Worm (Caenorhabditis elegans) whole organism, young adult: ENCODE data around the gene fbxc-43.

Experiments used
- B0336.3 ChIP-seq: fragments of 200-800 bp; sonication (Bioruptor generic); IDR thresholded peaks from 2 replicates; pipeline ENCODE4 v1.3.6; 2022; ENCODE audit warnings: missing genetic modification characterization, missing compliant biosample characterization
- C06A6.2 ChIP-seq: fragments of 200-800 bp; sonication (Bioruptor generic); conservative IDR thresholded peaks from 2 replicates; pipeline ENCODE4 v1.3.6; 2022; ENCODE audit warnings: missing genetic modification characterization, missing compliant biosample characterization
- F10E7.11 ChIP-seq: sonication (generic microtip); optimal IDR thresholded peaks from 2 replicates; lab custom pipeline; 2017; ENCODE audit warnings: mild to moderate bottlenecking, missing genetic modification characterization, moderate library complexity, missing compliant biosample characterization
- F22D6.2 ChIP-seq: sonication (generic microtip); optimal IDR thresholded peaks from 2 replicates; lab custom pipeline; 2016; ENCODE audit warnings: mild to moderate bottlenecking, missing genetic modification characterization, missing compliant biosample characterization
- F33H1.4 ChIP-seq: fragments of 200-800 bp; sonication (Bioruptor generic); IDR thresholded peaks from 2 replicates; pipeline ENCODE4 v1.3.6; 2022; ENCODE audit warnings: missing genetic modification reagents, missing genetic modification characterization, missing compliant biosample characterization
- F49E8.2 ChIP-seq: sonication (generic microtip); optimal IDR thresholded peaks from 3 replicates; lab custom pipeline; 2017; ENCODE audit warnings: missing genetic modification characterization, mild to moderate bottlenecking, missing compliant biosample characterization, antibody characterized with exemption, moderate library complexity; ENCODE audit not compliant: insufficient read depth
- F52B5.7 ChIP-seq: sonication (generic microtip); optimal IDR thresholded peaks from 2 replicates; lab custom pipeline; 2016; ENCODE audit warnings: mild to moderate bottlenecking, missing genetic modification characterization, missing compliant biosample characterization
- F57A8.1 ChIP-seq: fragments of 200-800 bp; sonication (Bioruptor generic); optimal IDR thresholded peaks from 2 replicates; lab custom pipeline; 2018; ENCODE audit warnings: mild to moderate bottlenecking, missing genetic modification characterization, moderate library complexity, missing compliant biosample characterization
- K11D2.4 ChIP-seq: fragments of 200-800 bp; sonication (Bioruptor generic); IDR thresholded peaks from 2 replicates; pipeline ENCODE4 v1.3.6; 2022; ENCODE audit warnings: missing genetic modification reagents, missing genetic modification characterization, missing compliant biosample characterization
- T07F8.4 ChIP-seq: sonication (generic microtip); optimal IDR thresholded peaks from 2 replicates; lab custom pipeline; 2016; ENCODE audit warnings: mild to moderate bottlenecking, missing genetic modification characterization, moderate library complexity, missing compliant biosample characterization
- Y53G8AR.9 ChIP-seq: fragments of 200-800 bp; sonication (Bioruptor generic); conservative IDR thresholded peaks from 2 replicates; pipeline ENCODE4 v1.3.6; 2022; ENCODE audit warnings: missing genetic modification reagents, missing genetic modification characterization, missing compliant biosample characterization
- Y95B8A.8 ChIP-seq: fragments of 200-800 bp; sonication (Bioruptor generic); IDR thresholded peaks from 2 replicates; pipeline ENCODE4 v1.3.6; 2022; ENCODE audit warnings: missing genetic modification reagents, missing genetic modification characterization, missing compliant biosample characterization
- atf-7 ChIP-seq: sonication (generic microtip); optimal IDR thresholded peaks from 2 replicates; lab custom pipeline; 2017; ENCODE audit warnings: mild to moderate bottlenecking, missing genetic modification characterization, missing compliant biosample characterization
- bed-1 ChIP-seq: fragments of 200-800 bp; sonication (Bioruptor generic); IDR thresholded peaks from 2 replicates; pipeline ENCODE4 v1.3.6; 2022; ENCODE audit warnings: missing genetic modification reagents, missing genetic modification characterization, missing compliant biosample characterization
- cebp-1 ChIP-seq, 2 experiments: fragments of 200-800 bp in 1 of 2; sonication (Bioruptor generic) in 1 of 2; sonication (generic microtip) in 1 of 2; IDR thresholded peaks in 1 of 2; optimal IDR thresholded peaks in 1 of 2; 2 replicates each; pipeline versions ENCODE4 v1.3.6 to Lab custom; 2017 to 2022; ENCODE audit warnings: missing compliant biosample characterization in 2 of 2, missing genetic modification characterization in 2 of 2, mild to moderate bottlenecking in 1 of 2, missing genetic modification reagents in 1 of 2, moderate library complexity in 1 of 2
- cebp-2 ChIP-seq: fragments of 200-800 bp; sonication (Bioruptor generic); IDR thresholded peaks from 2 replicates; pipeline ENCODE4 v1.3.6; 2022; ENCODE audit warnings: missing genetic modification characterization, missing compliant biosample characterization
- ceh-27 ChIP-seq: fragments of 200-800 bp; sonication (Bioruptor generic); optimal IDR thresholded peaks from 2 replicates; lab custom pipeline; 2018; ENCODE audit warnings: mild to moderate bottlenecking, missing genetic modification characterization, moderate library complexity, missing compliant biosample characterization
- ceh-58 ChIP-seq: fragments of 200-800 bp; sonication (Bioruptor generic); IDR thresholded peaks from 2 replicates; pipeline ENCODE4 v1.3.6; 2022; ENCODE audit warnings: missing genetic modification characterization, missing compliant biosample characterization
- ceh-79 ChIP-seq: sonication (generic microtip); optimal IDR thresholded peaks from 2 replicates; lab custom pipeline; 2017; ENCODE audit warnings: mild to moderate bottlenecking, missing genetic modification characterization, missing compliant biosample characterization
- ceh-91 ChIP-seq: fragments of 200-800 bp; sonication (Bioruptor generic); IDR thresholded peaks from 2 replicates; pipeline ENCODE4 v1.3.6; 2022; ENCODE audit warnings: missing genetic modification reagents, missing genetic modification characterization, missing compliant biosample characterization
- dpff-1 ChIP-seq: sonication (generic microtip); optimal IDR thresholded peaks from 2 replicates; lab custom pipeline; 2017; ENCODE audit warnings: mild to moderate bottlenecking, missing genetic modification characterization, missing compliant biosample characterization
- efl-1 ChIP-seq: fragments of 150-350 bp; optimal IDR thresholded peaks from 2 replicates; lab custom pipeline; 2014; ENCODE audit warnings: missing biosample characterization, missing genetic modification reagents, missing genetic modification characterization
- egl-44 ChIP-seq: fragments of 200-800 bp; sonication (Bioruptor generic); IDR thresholded peaks from 2 replicates; pipeline ENCODE4 v1.3.6; 2022; ENCODE audit warnings: missing genetic modification reagents, missing genetic modification characterization, missing compliant biosample characterization
- ekl-4 ChIP-seq: fragments of 200-800 bp; sonication (Bioruptor generic); IDR thresholded peaks from 2 replicates; pipeline ENCODE4 v1.3.6; 2022; ENCODE audit warnings: missing genetic modification reagents, missing genetic modification characterization, missing compliant biosample characterization
- him-1 ChIP-seq: sonication (generic microtip); optimal IDR thresholded peaks from 2 replicates; lab custom pipeline; 2016; ENCODE audit warnings: missing genotype, missing genetic modification reagents, missing genetic modification characterization, missing compliant biosample characterization
- hmg-1.2 ChIP-seq: fragments of 200-800 bp; sonication (Bioruptor generic); IDR thresholded peaks from 2 replicates; pipeline ENCODE4 v1.3.6; 2022; ENCODE audit warnings: missing genetic modification reagents, missing genetic modification characterization, missing compliant biosample characterization
- lin-35 ChIP-seq, 3 experiments: fragments of 150-350 bp in 2 of 3; sonication (generic microtip) in 1 of 3; optimal IDR thresholded peaks; 2 replicates each; lab custom pipeline; 2014 to 2018; ENCODE audit warnings: missing biosample characterization in 3 of 3, missing genetic modification characterization in 3 of 3, missing genetic modification reagents in 3 of 3
- lin-54 ChIP-seq: fragments of 200-800 bp; sonication (Bioruptor generic); optimal IDR thresholded peaks from 2 replicates; lab custom pipeline; 2018; ENCODE audit warnings: mild to moderate bottlenecking, missing genetic modification characterization, missing compliant biosample characterization
- lsl-1 ChIP-seq: fragments of 200-800 bp; sonication (Bioruptor generic); optimal IDR thresholded peaks from 2 replicates; lab custom pipeline; 2018; ENCODE audit warnings: mild to moderate bottlenecking, missing genetic modification characterization, moderate library complexity, missing compliant biosample characterization
- madf-10 ChIP-seq: sonication (generic microtip); optimal IDR thresholded peaks from 2 replicates; lab custom pipeline; 2016; ENCODE audit warnings: mild to moderate bottlenecking, missing genetic modification characterization, missing compliant biosample characterization
- mes-4 ChIP-seq: sonication (generic microtip); optimal IDR thresholded peaks from 2 replicates; lab custom pipeline; 2016; ENCODE audit warnings: missing genotype, missing genetic modification characterization, missing compliant biosample characterization
- mxl-1 ChIP-seq: sonication (generic microtip); optimal IDR thresholded peaks from 2 replicates; lab custom pipeline; 2016; ENCODE audit warnings: missing genetic modification characterization, missing compliant biosample characterization
- nfyb-1 ChIP-seq: fragments of 200-800 bp; sonication (Bioruptor generic); IDR thresholded peaks from 2 replicates; pipeline ENCODE4 v1.3.6; 2022; ENCODE audit warnings: missing genetic modification reagents, missing genetic modification characterization, missing compliant biosample characterization
- nhr-179 ChIP-seq: sonication (generic microtip); optimal IDR thresholded peaks from 2 replicates; lab custom pipeline; 2016; ENCODE audit warnings: mild to moderate bottlenecking, missing genetic modification characterization, missing compliant biosample characterization
- nhr-80 ChIP-seq: sonication (generic microtip); optimal IDR thresholded peaks from 2 replicates; lab custom pipeline; 2016; ENCODE audit warnings: missing genetic modification characterization, missing compliant biosample characterization
- pha-4 ChIP-seq: fragments of 150-350 bp; sonication (generic microtip); optimal IDR thresholded peaks from 2 replicates; lab custom pipeline; 2014; ENCODE audit warnings: missing biosample characterization, missing genetic modification reagents, missing genetic modification characterization
- rcor-1 ChIP-seq: fragments of 200-800 bp; sonication (Bioruptor generic); IDR thresholded peaks from 2 replicates; pipeline ENCODE4 v1.3.6; 2022; ENCODE audit warnings: missing genetic modification reagents, missing genetic modification characterization, missing compliant biosample characterization
- rec-8 ChIP-seq, 2 experiments: sonication (generic microtip); optimal IDR thresholded peaks; 2 replicates each; lab custom pipeline; 2016; ENCODE audit warnings: mild to moderate bottlenecking in 2 of 2, missing genetic modification characterization in 2 of 2, missing genetic modification reagents in 2 of 2, missing genotype in 2 of 2, missing biosample characterization in 1 of 2, missing compliant biosample characterization in 1 of 2, moderate library complexity in 1 of 2
- rpc-1 ChIP-seq, 2 experiments: fragments of 150-350 bp in 1 of 2; sonication (generic microtip) in 1 of 2; optimal IDR thresholded peaks; 2 replicates each; lab custom pipeline; 2014 to 2018; ENCODE audit warnings: missing biosample characterization in 1 of 2, missing genetic modification characterization in 1 of 2, missing genetic modification reagents in 1 of 2, missing genotype in 1 of 2
- snpc-1.3 ChIP-seq: sonication (generic microtip); optimal IDR thresholded peaks from 2 replicates; lab custom pipeline; 2017; ENCODE audit warnings: missing genetic modification characterization, mild to moderate bottlenecking, missing compliant biosample characterization, antibody characterized with exemption, moderate library complexity, missing genotype, missing genetic modification reagents; ENCODE audit not compliant: insufficient read depth
- snpc-3.4 ChIP-seq: sonication (generic microtip); optimal IDR thresholded peaks from 2 replicates; lab custom pipeline; 2017; ENCODE audit warnings: missing genetic modification characterization, mild to moderate bottlenecking, missing compliant biosample characterization, antibody characterized with exemption, moderate library complexity, missing genotype, missing genetic modification reagents
- sptf-2 ChIP-seq: fragments of 200-800 bp; sonication (Bioruptor generic); optimal IDR thresholded peaks from 2 replicates; lab custom pipeline; 2018; ENCODE audit warnings: mild to moderate bottlenecking, missing genetic modification characterization, missing compliant biosample characterization
- tbp1 ChIP-seq: fragments of 200-800 bp; sonication (Bioruptor generic); optimal IDR thresholded peaks from 2 replicates; lab custom pipeline; 2018; ENCODE audit warnings: mild to moderate bottlenecking, missing genetic modification characterization, missing compliant biosample characterization
- tbx-9 ChIP-seq: sonication (generic microtip); optimal IDR thresholded peaks from 2 replicates; lab custom pipeline; 2016; ENCODE audit warnings: borderline replicate concordance, missing genetic modification characterization, inconsistent platforms, missing compliant biosample characterization
- zfh-2 ChIP-seq: fragments of 200-800 bp; sonication (Bioruptor generic); conservative IDR thresholded peaks from 2 replicates; pipeline ENCODE4 v1.3.6; 2022; ENCODE audit warnings: missing genetic modification reagents, missing genetic modification characterization, missing compliant biosample characterization
- ztf-25 ChIP-seq: fragments of 200-800 bp; sonication (Bioruptor generic); IDR thresholded peaks from 2 replicates; pipeline ENCODE4 v1.3.6; 2022; ENCODE audit warnings: missing genetic modification reagents, missing genetic modification characterization, missing compliant biosample characterization
- ztf-28 ChIP-seq: fragments of 200-800 bp; sonication (Bioruptor generic); IDR thresholded peaks from 2 replicates; pipeline ENCODE4 v1.3.6; 2022; ENCODE audit warnings: missing genetic modification reagents, missing genetic modification characterization, missing compliant biosample characterization

fbxc-43 gene

DNA sequence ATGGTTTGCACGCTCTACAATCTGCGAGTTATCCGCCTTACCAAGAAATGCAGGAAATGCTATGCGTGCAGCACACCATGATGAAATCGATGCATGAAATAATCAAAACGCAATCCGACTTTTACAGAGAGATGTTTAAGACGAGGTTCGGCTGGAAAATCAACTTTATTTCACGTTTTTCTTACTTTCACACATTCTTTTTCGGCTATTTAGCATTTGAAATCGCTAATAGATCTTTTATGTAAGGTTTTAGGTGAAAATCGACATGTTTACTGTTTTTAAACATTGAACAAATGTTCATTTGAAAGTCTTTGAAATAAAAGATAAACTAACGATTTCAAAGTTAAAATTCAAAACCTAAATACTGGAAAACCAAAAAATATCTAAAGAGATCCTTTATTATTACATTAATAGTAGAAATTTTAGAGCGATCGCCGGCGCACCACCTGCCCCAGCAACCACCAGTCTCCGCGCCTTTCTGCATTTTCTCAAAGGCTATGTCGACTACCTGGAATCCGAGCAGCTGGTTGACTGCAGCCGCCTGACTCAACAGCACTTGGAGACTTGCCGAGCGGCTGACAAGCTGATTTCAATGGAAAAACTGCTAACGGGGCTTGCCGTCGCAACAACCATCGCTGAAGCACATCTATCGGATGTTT, 7.6 kb downstream of the fbxc-43 start:
- TF ChIP-seq ekl-4 (GFP tag; lab: Robert Waterston, UW) (no peak; the same call in 1 of the 2 replicates), snpc-1.3 (tag; lab: Kevin White, UChicago) (no peak), mxl-1 (tag; lab: Kevin White, UChicago) (peak; percentile 5), cebp-2 (GFP tag; lab: Robert Waterston, UW) (peak; percentile 91), Y95B8A.8 (GFP tag; lab: Robert Waterston, UW) (no peak), lin-54 (peak; percentile 18), nhr-80 (tag; lab: Kevin White, UChicago) (no peak), C06A6.2 (no peak), hmg-1.2 (GFP tag; lab: Robert Waterston, UW) (0 out of 2 replicates have a peak, but pooled peaks have one; percentile 24), K11D2.4 (GFP tag; lab: Robert Waterston, UW) (no peak), lsl-1 (GFP tag; lab: Kevin White, UChicago) (peak; percentile 25), efl-1 (no peak), rcor-1 (GFP tag; lab: Robert Waterston, UW) (no peak; the same call in 1 of the 2 replicates), snpc-3.4 (tag; lab: Kevin White, UChicago) (no peak), bed-1 (no peak), ztf-25 (GFP tag; lab: Robert Waterston, UW) (no peak), sptf-2 (no peak), mes-4 (tag; lab: Kevin White, UChicago) (no peak), F57A8.1 (no peak), nhr-179 (tag; lab: Kevin White, UChicago) (no peak), F52B5.7 (tag; lab: Kevin White, UChicago) (no peak), ceh-58 (no peak), F10E7.11 (tag; lab: Kevin White, UChicago) (no peak), cebp-1 (GFP tag; IDR thresholded peaks at IDR 0.05; lab: Robert Waterston, UW) (no peak), cebp-1 (tag; optimal IDR thresholded peaks at IDR 0.05; lab: Kevin White, UChicago) (peak; percentile 4), nfyb-1 (GFP tag; lab: Robert Waterston, UW) (0 out of 2 replicates have a peak, but pooled peaks have one; percentile 35), ceh-91 (GFP tag; lab: Robert Waterston, UW) (no peak), F49E8.2 (tag; lab: Kevin White, UChicago) (peak; percentile 69), zfh-2 (GFP tag; lab: Robert Waterston, UW) (peak; percentile 74), madf-10 (no peak), him-1 (tag; lab: Kevin White, UChicago) (no peak), B0336.3 (GFP tag; lab: Robert Waterston, UW) (peak; percentile 77), ztf-28 (GFP tag; lab: Robert Waterston, UW) (no peak), ceh-79 (no peak), atf-7 (tag; lab: Kevin White, UChicago) (no peak), F22D6.2 (tag; lab: Kevin White, UChicago) (no peak), rpc-1 (optimal IDR thresholded peaks at IDR 0.05; lab: Kevin White, UChicago) (no peak), rpc-1 (tag; optimal IDR thresholded peaks at IDR 0.05; lab: Kevin White, UChicago) (no peak), F33H1.4 (GFP tag; lab: Robert Waterston, UW) (peak; percentile 49), rec-8 (tag; optimal IDR thresholded peaks at IDR 0.05; lab: Kevin White, UChicago) (no peak), T07F8.4 (no peak), egl-44 (GFP tag; lab: Robert Waterston, UW) (no peak), dpff-1 (tag; lab: Kevin White, UChicago) (no peak), Y53G8AR.9 (no peak), tbp1 (GFP tag; lab: Kevin White, UChicago) (peak; percentile 21), lin-35 (GFP tag; optimal IDR thresholded peaks at IDR 0.05; lab: Kevin White, UChicago) (no peak), ceh-27 (GFP tag; lab: Kevin White, UChicago) (no peak), pha-4 (no peak), tbx-9 (no peak)
